Worm (Caenorhabditis elegans) whole organism, late embryonic: ENCODE results near the gene C05B5.8.

Source experiments
- ceh-18 ChIP-seq: sonication (generic microtip); optimal IDR thresholded peaks from 2 replicates; lab custom pipeline; 2016; ENCODE audit warnings: missing genetic modification characterization, missing compliant biosample characterization
- ceh-19 ChIP-seq: fragments of 200-800 bp; sonication (Bioruptor generic); optimal IDR thresholded peaks from 2 replicates; lab custom pipeline; 2018; ENCODE audit warnings: mild to moderate bottlenecking, missing genetic modification characterization, missing compliant biosample characterization
- ceh-24 ChIP-seq: sonication (generic microtip); optimal IDR thresholded peaks from 2 replicates; lab custom pipeline; 2016; ENCODE audit warnings: mild to moderate bottlenecking, missing genetic modification characterization, missing compliant biosample characterization
- ceh-9 ChIP-seq: sonication (generic microtip); optimal IDR thresholded peaks from 2 replicates; lab custom pipeline; 2016; ENCODE audit warnings: mild to moderate bottlenecking, missing genetic modification characterization, inconsistent platforms, missing compliant biosample characterization

ce11 chrIII:10012136-10012535 is 5.6 kb upstream of the C05B5.8 start, which contains the start of gene C05B5.16:
- no peak for TF ChIP-seq ceh-19 (GFP tag; lab: Kevin White, UChicago)
- no peak for TF ChIP-seq ceh-24 (tag; lab: Kevin White, UChicago)
- no peak for TF ChIP-seq ceh-18 (tag; lab: Kevin White, UChicago)
- TF ChIP-seq ceh-9 (tag; lab: Kevin White, UChicago): no peak
